Fruit fly (Drosophila melanogaster): Measurements from ENCODE around the gene CG9399.
A peak's percentile ranks its signal among the peaks of the same experiment; 100 is the strongest.

CG9399 gene

DNA sequence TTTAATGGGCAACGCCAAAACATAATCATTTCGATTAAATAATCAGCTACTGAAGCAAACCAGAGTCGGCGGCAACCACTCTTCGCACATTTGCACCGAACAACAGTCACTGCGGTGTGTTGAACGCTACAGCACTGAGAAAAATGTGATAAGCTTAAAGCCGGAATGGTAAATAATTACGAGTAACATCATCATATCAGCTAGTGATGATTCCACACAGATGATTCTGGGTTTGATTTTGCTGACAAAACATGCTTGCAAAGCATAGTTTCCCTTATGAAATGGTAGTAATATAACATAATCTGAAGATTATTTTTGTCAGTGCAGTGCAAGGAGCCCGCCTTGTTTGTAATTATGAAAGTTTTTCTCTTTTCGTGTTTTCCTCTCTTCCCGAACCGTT, 24.1 kb upstream of the CG9399 start (continued):
- TF ChIP-seq ham (GFP tag; IDR thresholded peaks at IDR 0.05): no peak
- peak; percentile 54 for TF ChIP-seq CG2678 (tag; optimal IDR thresholded peaks at IDR 0.05)
- no peak for TF ChIP-seq lbe (GFP tag; optimal IDR thresholded peaks at IDR 0.05)
- TF ChIP-seq CG15601 (tag; optimal IDR thresholded peaks at IDR 0.05): peak; percentile 19
- no peak for TF ChIP-seq jigr1 (GFP tag; IDR thresholded peaks at IDR 0.05)
- peak; percentile 36; the same call in 1 of the 2 replicates for TF ChIP-seq Xrp1 (GFP tag; IDR thresholded peaks at IDR 0.05)
- TF ChIP-seq gcm (GFP tag; optimal IDR thresholded peaks at IDR 0.05): peak; percentile 45
- TF ChIP-seq sim (GFP tag; IDR thresholded peaks at IDR 0.05): 0 out of 2 replicates have a peak, but pooled peaks have one; percentile 40
- peak; percentile 58 for TF ChIP-seq CG10209 (GFP tag; optimal IDR thresholded peaks at IDR 0.05)
- peak; percentile 46 for TF ChIP-seq CG10462 (GFP tag; optimal IDR thresholded peaks at IDR 0.05)
- 0 out of 2 replicates have a peak, but pooled peaks have one; percentile 21 for TF ChIP-seq seq (GFP tag; IDR thresholded peaks at IDR 0.05)
- no peak for TF ChIP-seq CG33213 (GFP tag; optimal IDR thresholded peaks at IDR 0.05)
- TF ChIP-seq Oli (tag; optimal IDR thresholded peaks at IDR 0.05): peak; percentile 74
- TF ChIP-seq CG31388 (GFP tag; optimal IDR thresholded peaks at IDR 0.05): no peak
- TF ChIP-seq CG13296 (GFP tag; optimal IDR thresholded peaks at IDR 0.05): no peak
- peak; percentile 36 for TF ChIP-seq Hsf (GFP tag; optimal IDR thresholded peaks at IDR 0.05)
- TF ChIP-seq dysf (GFP tag; IDR thresholded peaks at IDR 0.05): peak; percentile 55; the same call in 1 of the 3 replicates
- peak; percentile 71 for TF ChIP-seq CG14710 (tag; optimal IDR thresholded peaks at IDR 0.05)
- TF ChIP-seq E2f1 (GFP tag; IDR thresholded peaks at IDR 0.05): peak; percentile 42; the same call in 1 of the 2 replicates
- no peak for TF ChIP-seq br (optimal IDR thresholded peaks at IDR 0.05)
- TF ChIP-seq CG11398 (GFP tag; optimal IDR thresholded peaks at IDR 0.05): no peak
- TF ChIP-seq D19A (tag; optimal IDR thresholded peaks at IDR 0.05): peak; percentile 54
- TF ChIP-seq CG2120 (GFP tag; optimal IDR thresholded peaks at IDR 0.05): no peak
- no peak for TF ChIP-seq toy (GFP tag; IDR thresholded peaks at IDR 0.05)
- peak; percentile 65 for TF ChIP-seq Ssrp (tag; optimal IDR thresholded peaks at IDR 0.05)
- TF ChIP-seq Hr51 (GFP tag; optimal IDR thresholded peaks at IDR 0.05): peak; percentile 14 to 59
- TF ChIP-seq Awh (GFP tag; IDR thresholded peaks at IDR 0.05): no peak
- no peak for TF ChIP-seq Hr39 (optimal IDR thresholded peaks at IDR 0.05)
- peak; percentile 59 for TF ChIP-seq az2 (GFP tag; optimal IDR thresholded peaks at IDR 0.05)
- TF ChIP-seq CG15011 (GFP tag; optimal IDR thresholded peaks at IDR 0.05): no peak
- no peak for TF ChIP-seq CG2116 (GFP tag; optimal IDR thresholded peaks at IDR 0.05)
- peak; percentile 39 for TF ChIP-seq Sox100B (GFP tag; optimal IDR thresholded peaks at IDR 0.05)
- TF ChIP-seq CG8089 (GFP tag; optimal IDR thresholded peaks at IDR 0.05): peak; percentile 12
- no peak for TF ChIP-seq CG9609 (GFP tag; optimal IDR thresholded peaks at IDR 0.05)
- TF ChIP-seq CG12236 (GFP tag; optimal IDR thresholded peaks at IDR 0.05): peak; percentile 26
- TF ChIP-seq CG17361 (GFP tag; IDR thresholded peaks at IDR 0.05): 0 out of 3 replicates have a peak, but pooled peaks have one; percentile 43
- no peak for TF ChIP-seq CG14014 (GFP tag; IDR thresholded peaks at IDR 0.05)
- peak; percentile 75 for TF ChIP-seq zfh1 (GFP tag; IDR thresholded peaks at IDR 0.05)
- peak; percentile 26 for TF ChIP-seq ab (GFP tag; optimal IDR thresholded peaks at IDR 0.05)
- peak; percentile 74 for TF ChIP-seq CG11504 (tag; optimal IDR thresholded peaks at IDR 0.05)
- TF ChIP-seq eve (GFP tag; optimal IDR thresholded peaks at IDR 0.05): peak in 1 of 2 experiments; percentile 85
- no peak for TF ChIP-seq NFAT (GFP tag; IDR thresholded peaks at IDR 0.05)
- TF ChIP-seq Mad (GFP tag; optimal IDR thresholded peaks at IDR 0.05): peak; percentile 18
- TF ChIP-seq nerfin-1 (tag; optimal IDR thresholded peaks at IDR 0.05): peak; percentile 50
- TF ChIP-seq CG12659 (GFP tag; optimal IDR thresholded peaks at IDR 0.05): peak; percentile 14
- peak; percentile 50 for TF ChIP-seq CG12071 (GFP tag; optimal IDR thresholded peaks at IDR 0.05)
- TF ChIP-seq Hey (tag; optimal IDR thresholded peaks at IDR 0.05): no peak
- peak; percentile 44 for TF ChIP-seq CG30403 (GFP tag; optimal IDR thresholded peaks at IDR 0.05)
- TF ChIP-seq CG3281 (GFP tag; optimal IDR thresholded peaks at IDR 0.05): peak; percentile 31
- peak; percentile 71 for TF ChIP-seq CG4820 (GFP tag; optimal IDR thresholded peaks at IDR 0.05)
- no peak for TF ChIP-seq CG6272 (GFP tag; IDR thresholded peaks at IDR 0.05)
- peak; percentile 46 for TF ChIP-seq CG8924 (tag; optimal IDR thresholded peaks at IDR 0.05)

All from whole organism, embryonic.